Fruit fly (Drosophila melanogaster): ENCODE measurements around the gene GluRS-m.

GluRS-m gene

DNA sequence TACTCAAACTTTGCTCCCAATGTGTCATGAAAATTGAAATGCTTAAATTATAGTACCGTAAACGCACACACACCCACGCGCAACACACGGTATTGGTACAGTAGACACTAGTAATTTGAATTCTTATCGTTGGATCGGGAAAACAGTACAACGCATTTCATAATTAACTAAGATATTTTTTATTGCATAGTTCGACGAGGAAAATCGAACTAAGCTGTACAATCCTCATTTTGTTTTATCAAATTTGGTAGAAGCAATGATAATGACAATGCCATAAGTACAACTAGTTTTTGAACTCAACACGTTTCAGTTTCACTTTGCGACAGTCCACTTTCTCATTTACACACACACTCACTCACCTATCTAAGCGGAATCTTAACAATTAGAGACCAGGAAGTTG, 36.2 kb downstream of the GluRS-m start (continued):
- no peak for TF ChIP-seq woc (GFP tag; optimal IDR thresholded peaks at IDR 0.05)

DNA sequence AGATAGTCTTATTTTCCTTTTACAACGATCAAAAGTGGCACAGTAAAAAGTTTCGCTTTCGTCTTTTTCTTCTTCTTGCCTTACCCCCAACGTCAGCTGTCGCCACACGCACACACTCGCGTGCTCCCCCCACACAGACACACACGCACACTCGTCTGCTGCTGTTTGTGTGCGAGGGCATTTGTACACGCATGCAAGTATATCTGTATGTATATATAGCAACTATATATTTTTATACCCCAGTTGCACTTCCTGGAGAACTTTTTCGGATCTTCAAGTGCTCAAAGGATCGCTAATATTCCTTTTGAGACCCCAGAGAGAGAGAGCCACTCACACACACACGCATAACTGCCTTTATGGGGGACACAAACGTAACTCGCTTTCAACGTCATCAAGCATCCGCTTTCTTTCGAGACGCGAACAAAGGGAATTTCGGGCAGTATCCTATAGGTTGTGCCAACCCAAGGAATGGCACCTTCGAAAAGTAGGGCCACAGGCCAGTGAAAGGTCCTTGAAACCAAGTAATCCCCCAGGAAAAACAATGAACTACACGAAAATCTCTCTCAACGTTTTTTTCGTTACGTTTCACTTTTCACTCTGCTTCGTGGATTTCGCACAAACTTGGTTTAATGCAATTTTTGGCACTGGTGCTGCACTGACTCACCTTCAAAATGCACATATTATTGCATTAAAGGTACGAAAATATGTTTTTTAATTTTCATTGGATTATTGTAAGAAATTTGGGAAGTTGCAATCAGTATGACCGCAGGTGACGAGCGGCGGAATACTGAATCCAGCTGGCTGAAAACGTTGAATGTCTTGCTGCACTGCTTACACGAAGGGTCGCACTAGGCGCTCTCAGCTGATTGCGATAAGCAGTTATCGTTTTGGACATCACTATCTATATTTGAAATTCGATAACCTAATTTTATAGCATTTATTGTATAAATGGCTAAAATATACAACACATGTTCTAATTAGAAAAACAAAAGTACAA, 38.9 kb downstream of the GluRS-m start, which contains the start of gene roq:
roq (minus strand) TSS at position 799 of the 997 bp plus-strand sequence.
- TF ChIP-seq pan (optimal IDR thresholded peaks at IDR 0.05) (no peak), Myc (optimal IDR thresholded peaks at IDR 0.05) (no peak), dsf (GFP tag; optimal IDR thresholded peaks at IDR 0.05; ENCODE audit: borderline replicate concordance) (no peak), GATAd (GFP tag; optimal IDR thresholded peaks at IDR 0.05) (no peak), brk (GFP tag; optimal IDR thresholded peaks at IDR 0.05) (no peak), psq (GFP tag; optimal IDR thresholded peaks at IDR 0.05) (no peak), Rel (GFP tag; optimal IDR thresholded peaks at IDR 0.05) (peak; percentile 18), Rel (tag; optimal IDR thresholded peaks at IDR 0.05) (peak; percentile 6), sv (GFP tag; optimal IDR thresholded peaks at IDR 0.05) (no peak), sage (GFP tag; optimal IDR thresholded peaks at IDR 0.05) (no peak), fru (GFP tag; optimal IDR thresholded peaks at IDR 0.05) (no peak), ey (GFP tag; optimal IDR thresholded peaks at IDR 0.05) (no peak), OdsH (GFP tag; optimal IDR thresholded peaks at IDR 0.05) (peak; percentile 19), tai (GFP tag; optimal IDR thresholded peaks at IDR 0.05) (no peak), CrebA (GFP tag; optimal IDR thresholded peaks at IDR 0.05; ENCODE audit: borderline replicate concordance) (peak; percentile 88), foxo (GFP tag; optimal IDR thresholded peaks at IDR 0.05) (no peak), N (GFP tag; optimal IDR thresholded peaks at IDR 0.05) (peak; percentile 86), Sp1 (GFP tag; optimal IDR thresholded peaks at IDR 0.05) (no peak), woc (GFP tag; optimal IDR thresholded peaks at IDR 0.05) (no peak), HLH106 (tag; optimal IDR thresholded peaks at IDR 0.05) (no peak), h (GFP tag; optimal IDR thresholded peaks at IDR 0.05) (peak; percentile 35), br (GFP tag; optimal IDR thresholded peaks at IDR 0.05) (no peak), jim (GFP tag; optimal IDR thresholded peaks at IDR 0.05) (no peak), Hnf4 (GFP tag; optimal IDR thresholded peaks at IDR 0.05) (no peak), Dif (GFP tag; optimal IDR thresholded peaks at IDR 0.05; ENCODE audit: partially characterized antibody) (no peak), dl (GFP tag; optimal IDR thresholded peaks at IDR 0.05; ENCODE audit: insufficient read depth in 1 of 2, partially characterized antibody in 2 of 2) (no peak)

DNA sequence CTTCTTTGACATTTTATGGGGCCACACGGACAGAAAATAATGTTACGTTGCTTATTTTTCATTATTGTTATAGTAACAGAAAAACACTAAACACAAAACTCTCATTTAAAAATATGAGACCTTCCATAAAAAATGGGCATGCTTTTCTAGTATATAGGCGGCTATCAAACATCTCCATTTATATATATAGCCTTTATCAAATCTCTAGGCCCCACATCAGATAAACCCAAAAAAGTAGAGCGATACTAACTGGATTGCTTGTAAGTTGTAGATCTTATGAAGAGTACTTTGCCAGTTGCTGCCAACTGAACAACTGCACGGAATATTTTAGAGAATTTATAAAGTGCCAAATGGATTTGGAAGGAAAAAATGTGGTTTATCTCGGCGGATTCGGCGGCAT, 47.5 kb downstream of the GluRS-m start, which contains the start of gene CG18814:
CG18814 (plus strand) TSS at position 301 of the 400 bp plus-strand sequence.
- no peak for TF ChIP-seq sv (GFP tag; optimal IDR thresholded peaks at IDR 0.05)
- no peak for TF ChIP-seq woc (GFP tag; optimal IDR thresholded peaks at IDR 0.05)
- TF ChIP-seq Sp1 (GFP tag; optimal IDR thresholded peaks at IDR 0.05): no peak
- no peak for TF ChIP-seq Hnf4 (GFP tag; optimal IDR thresholded peaks at IDR 0.05)
- no peak for TF ChIP-seq Vsx2 (GFP tag; optimal IDR thresholded peaks at IDR 0.05; ENCODE audit: partially characterized antibody)

DNA sequence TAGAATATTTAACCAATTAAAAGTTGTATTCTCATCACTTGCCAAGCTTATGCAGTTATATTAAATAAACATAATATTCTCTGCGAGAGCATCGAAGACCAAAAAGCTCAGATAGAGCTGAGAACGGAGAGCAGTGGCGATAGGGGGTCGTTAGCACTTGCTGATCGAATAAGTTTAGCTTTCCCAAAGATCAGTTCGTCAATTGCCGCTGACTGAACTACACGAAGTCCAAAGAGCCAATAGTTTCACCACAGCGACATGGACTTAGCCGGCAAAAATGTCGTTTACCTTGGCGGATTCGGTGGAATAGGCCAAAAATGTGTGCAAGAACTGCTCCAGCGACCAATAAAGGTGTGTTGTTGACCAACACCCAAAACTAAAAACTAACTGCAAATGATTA, 48.8 kb downstream of the GluRS-m start, which contains the start of gene CG4842:
CG4842 (plus strand) TSS at position 191 of the 400 bp plus-strand sequence.
- TF ChIP-seq Dfd (GFP tag; optimal IDR thresholded peaks at IDR 0.05): no peak
- no peak for TF ChIP-seq h (GFP tag; optimal IDR thresholded peaks at IDR 0.05)
- TF ChIP-seq rgr (GFP tag; optimal IDR thresholded peaks at IDR 0.05): no peak
- no peak for TF ChIP-seq woc (GFP tag; optimal IDR thresholded peaks at IDR 0.05)
- no peak for TF ChIP-seq Hnf4 (GFP tag; optimal IDR thresholded peaks at IDR 0.05)
- TF ChIP-seq psq (GFP tag; optimal IDR thresholded peaks at IDR 0.05): no peak
- TF ChIP-seq fru (GFP tag; optimal IDR thresholded peaks at IDR 0.05): no peak
- TF ChIP-seq dmrt93B (GFP tag; optimal IDR thresholded peaks at IDR 0.05): no peak

DNA sequence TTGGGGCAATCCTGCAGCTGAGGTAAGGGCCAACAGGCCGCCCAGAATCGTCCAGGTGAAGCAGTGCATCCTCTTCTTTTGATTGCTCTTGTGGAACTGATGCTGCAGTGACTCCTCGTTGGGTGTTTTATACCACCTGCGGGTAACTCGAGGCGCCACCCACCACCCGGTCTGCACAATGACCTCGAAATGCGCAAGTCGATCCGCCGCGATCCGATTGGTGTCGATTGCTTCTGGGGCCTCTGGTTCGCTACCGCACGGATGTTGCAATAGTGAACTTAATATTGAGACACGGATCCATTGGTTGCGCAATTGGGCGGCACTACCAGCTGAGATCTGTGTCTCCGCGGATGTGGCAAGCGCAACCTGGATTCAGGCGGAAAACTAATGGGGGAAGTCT, 49.7 kb downstream of the GluRS-m start, which contains the start of gene Cpr72Ec:
Cpr72Ec (minus strand) TSS at position 101 of the 400 bp plus-strand sequence.
- TF ChIP-seq Sp1 (GFP tag; optimal IDR thresholded peaks at IDR 0.05) (no peak), Hnf4 (GFP tag; optimal IDR thresholded peaks at IDR 0.05) (no peak), pan (optimal IDR thresholded peaks at IDR 0.05) (no peak), Abd-B (GFP tag; optimal IDR thresholded peaks at IDR 0.05) (no peak), Mio (GFP tag; optimal IDR thresholded peaks at IDR 0.05) (no peak), lola (GFP tag; optimal IDR thresholded peaks at IDR 0.05) (no peak), dmrt93B (GFP tag; optimal IDR thresholded peaks at IDR 0.05) (no peak), sage (GFP tag; optimal IDR thresholded peaks at IDR 0.05) (no peak), N (GFP tag; optimal IDR thresholded peaks at IDR 0.05) (no peak), foxo (GFP tag; optimal IDR thresholded peaks at IDR 0.05) (no peak), GATAd (GFP tag; optimal IDR thresholded peaks at IDR 0.05) (no peak), Jra (GFP tag; optimal IDR thresholded peaks at IDR 0.05) (no peak), Dfd (GFP tag; optimal IDR thresholded peaks at IDR 0.05) (no peak), rgr (GFP tag; optimal IDR thresholded peaks at IDR 0.05) (no peak), Dif (GFP tag; optimal IDR thresholded peaks at IDR 0.05; ENCODE audit: partially characterized antibody) (no peak), psq (GFP tag; optimal IDR thresholded peaks at IDR 0.05) (no peak)

All from whole organism, wandering third instar larva.